Worm (Caenorhabditis elegans) whole organism, young adult: ENCODE measurements around the gene clec-145.

Source experiments
- F49E8.2 ChIP-seq: sonication (generic microtip); optimal IDR thresholded peaks from 3 replicates; lab custom pipeline; 2017; ENCODE audit warnings: missing genetic modification characterization, mild to moderate bottlenecking, missing compliant biosample characterization, antibody characterized with exemption, moderate library complexity; ENCODE audit not compliant: insufficient read depth
- ceh-100 ChIP-seq: fragments of 200-800 bp; sonication (Bioruptor generic); IDR thresholded peaks from 2 replicates; pipeline ENCODE4 v1.3.6; 2022; ENCODE audit warnings: missing genetic modification reagents, missing genetic modification characterization, missing compliant biosample characterization
- ceh-58 ChIP-seq: fragments of 200-800 bp; sonication (Bioruptor generic); IDR thresholded peaks from 2 replicates; pipeline ENCODE4 v1.3.6; 2022; ENCODE audit warnings: missing genetic modification characterization, missing compliant biosample characterization
- nfya-2 ChIP-seq: fragments of 200-800 bp; sonication (Bioruptor generic); IDR thresholded peaks from 2 replicates; pipeline ENCODE4 v1.3.6; 2022; ENCODE audit warnings: missing genetic modification reagents, missing genetic modification characterization, missing compliant biosample characterization
- rec-8 ChIP-seq, 2 experiments: sonication (generic microtip); optimal IDR thresholded peaks; 2 replicates each; lab custom pipeline; 2016; ENCODE audit warnings: mild to moderate bottlenecking in 2 of 2, missing genetic modification characterization in 2 of 2, missing genetic modification reagents in 2 of 2, missing genotype in 2 of 2, missing biosample characterization in 1 of 2, missing compliant biosample characterization in 1 of 2, moderate library complexity in 1 of 2
- snpc-4 ChIP-seq, 5 experiments: fragments of 150-350 bp in 1 of 5; sonication (generic microtip) in 4 of 5; optimal IDR thresholded peaks; 2 replicates each; lab custom pipeline; 2014 to 2018; ENCODE audit warnings: missing genetic modification characterization in 5 of 5, missing biosample characterization in 3 of 5, antibody characterized with exemption in 2 of 5, mild to moderate bottlenecking in 2 of 5, missing compliant biosample characterization in 2 of 5, missing genotype in 2 of 5, moderate library complexity in 2 of 5, missing genetic modification reagents in 1 of 5

- TF ChIP-seq rec-8 (tag; optimal IDR thresholded peaks at IDR 0.05; lab: Kevin White, UChicago) (no peak), ceh-100 (GFP tag; lab: Robert Waterston, UW) (no peak), nfya-2 (GFP tag; lab: Robert Waterston, UW) (no peak), F49E8.2 (tag; lab: Kevin White, UChicago) (no peak), ceh-58 (GFP tag; lab: Robert Waterston, UW) (no peak), snpc-4 (GFP tag; optimal IDR thresholded peaks at IDR 0.05; lab: Kevin White, UChicago) (no peak), snpc-4 (tag; optimal IDR thresholded peaks at IDR 0.05; lab: Kevin White, UChicago) (no peak)
Observed at ce11 chrII:13638576-13638975, 48.2 kb upstream of the clec-145 start.
